Worm (Caenorhabditis elegans): ENCODE data around the gene ttbk-2.1.
"Not testable (repeated sequence)": the region's sequence is repeated elsewhere in the genome, so short reads cannot be mapped to it uniquely, and the experiment has no call there.

ttbk-2.1 gene

ce11 chrIV:5258385-5258784 lies at the start of gene ttbk-2.1:
TSS of gene ttbk-2.1 (plus strand) at chrIV:5258685.
- not testable (repeated sequence) for TF ChIP-seq unc-62 (GFP tag; optimal IDR thresholded peaks at IDR 0.05)

ce11 chrIV:5209390-5209789 lies 49.1 kb upstream of the ttbk-2.1 start, which contains the start of the genes Y59E9AL.36 and nbet-1:
TSS of gene Y59E9AL.36 (minus strand) at chrIV:5209481.
TSS of gene nbet-1 (plus strand) at chrIV:5209501.
- no peak for TF ChIP-seq unc-62 (GFP tag; optimal IDR thresholded peaks at IDR 0.05)

ce11 chrIV:5210606-5211005 lies 47.9 kb upstream of the ttbk-2.1 start:
- no peak for TF ChIP-seq unc-62 (GFP tag; optimal IDR thresholded peaks at IDR 0.05)

ce11 chrIV:5215092-5215491 lies 43.4 kb upstream of the ttbk-2.1 start, which contains the start of gene Y59E9AL.4:
TSS of gene Y59E9AL.4 (minus strand) at chrIV:5215192.
- TF ChIP-seq unc-62 (GFP tag; optimal IDR thresholded peaks at IDR 0.05) = no peak

ce11 chrIV:5216349-5216748 lies 42.1 kb upstream of the ttbk-2.1 start:
- TF ChIP-seq unc-62 (GFP tag; optimal IDR thresholded peaks at IDR 0.05) = no peak

- TF ChIP-seq unc-62 (GFP tag; optimal IDR thresholded peaks at IDR 0.05) = not testable (repeated sequence)
Measured at ce11 chrIV:5218496-5218895, 40.0 kb upstream of the ttbk-2.1 start, which contains the start of gene nsph-4.2. TSS of gene nsph-4.2 (plus strand) at chrIV:5218796.

- TF ChIP-seq unc-62 (GFP tag; optimal IDR thresholded peaks at IDR 0.05) = no peak
Measured at ce11 chrIV:5221721-5222120, 36.8 kb upstream of the ttbk-2.1 start.

- TF ChIP-seq unc-62 (GFP tag; optimal IDR thresholded peaks at IDR 0.05) = no peak
Measured at ce11 chrIV:5224238-5224637, 34.2 kb upstream of the ttbk-2.1 start, which contains the start of gene Y59E9AL.8. TSS of gene Y59E9AL.8 (minus strand) at chrIV:5224338.

- TF ChIP-seq unc-62 (GFP tag; optimal IDR thresholded peaks at IDR 0.05) = not testable (repeated sequence)
Measured at ce11 chrIV:5225277-5225822, 33.1 kb upstream of the ttbk-2.1 start, which contains the start of gene cylc-1. TSS of gene cylc-1 (minus strand) at chrIV:5225772.

ce11 chrIV:5226552-5226951 lies 31.9 kb upstream of the ttbk-2.1 start, which contains the start of gene nsph-4.1:
TSS of gene nsph-4.1 (plus strand) at chrIV:5226852.
- TF ChIP-seq unc-62 (GFP tag; optimal IDR thresholded peaks at IDR 0.05) = not testable (repeated sequence)

- TF ChIP-seq unc-62 (GFP tag; optimal IDR thresholded peaks at IDR 0.05) = no peak
Measured at ce11 chrIV:5228619-5229018, 29.9 kb upstream of the ttbk-2.1 start, which contains the start of gene thn-6. TSS of gene thn-6 (plus strand) at chrIV:5228919.

ce11 chrIV:5230530-5230929 lies 28.0 kb upstream of the ttbk-2.1 start, which contains the start of gene thn-5:
TSS of gene thn-5 (plus strand) at chrIV:5230830.
- TF ChIP-seq unc-62 (GFP tag; optimal IDR thresholded peaks at IDR 0.05) = no peak

ce11 chrIV:5254678-5255077 lies 3.8 kb upstream of the ttbk-2.1 start, which contains the start of gene F36H12.10:
TSS of gene F36H12.10 (minus strand) at chrIV:5254778.
- not testable (repeated sequence) for TF ChIP-seq unc-62 (GFP tag; optimal IDR thresholded peaks at IDR 0.05)

ce11 chrIV:5256731-5257130 lies 1.8 kb upstream of the ttbk-2.1 start, which contains the start of gene F36H12.9:
TSS of gene F36H12.9 (plus strand) at chrIV:5257031.
- not testable (repeated sequence) for TF ChIP-seq unc-62 (GFP tag; optimal IDR thresholded peaks at IDR 0.05)

- not testable (repeated sequence) for TF ChIP-seq unc-62 (GFP tag; optimal IDR thresholded peaks at IDR 0.05)
Measured at ce11 chrIV:5260289-5260688, 1.8 kb downstream of the ttbk-2.1 start, which contains the start of gene msp-19. TSS of gene msp-19 (plus strand) at chrIV:5260589.

ce11 chrIV:5266474-5266873 lies 8.0 kb downstream of the ttbk-2.1 start, which contains the start of gene F36H12.5:
TSS of gene F36H12.5 (plus strand) at chrIV:5266774.
- TF ChIP-seq unc-62 (GFP tag; optimal IDR thresholded peaks at IDR 0.05) = no peak

ce11 chrIV:5268803-5269202 lies 10.3 kb downstream of the ttbk-2.1 start, which contains the start of gene F36H12.4:
TSS of gene F36H12.4 (plus strand) at chrIV:5269103.
- TF ChIP-seq unc-62 (GFP tag; optimal IDR thresholded peaks at IDR 0.05) = no peak

Measured in whole organism, dauer.